Worm (Caenorhabditis elegans): ENCODE measurements around the gene R02F2.4.

DNA sequence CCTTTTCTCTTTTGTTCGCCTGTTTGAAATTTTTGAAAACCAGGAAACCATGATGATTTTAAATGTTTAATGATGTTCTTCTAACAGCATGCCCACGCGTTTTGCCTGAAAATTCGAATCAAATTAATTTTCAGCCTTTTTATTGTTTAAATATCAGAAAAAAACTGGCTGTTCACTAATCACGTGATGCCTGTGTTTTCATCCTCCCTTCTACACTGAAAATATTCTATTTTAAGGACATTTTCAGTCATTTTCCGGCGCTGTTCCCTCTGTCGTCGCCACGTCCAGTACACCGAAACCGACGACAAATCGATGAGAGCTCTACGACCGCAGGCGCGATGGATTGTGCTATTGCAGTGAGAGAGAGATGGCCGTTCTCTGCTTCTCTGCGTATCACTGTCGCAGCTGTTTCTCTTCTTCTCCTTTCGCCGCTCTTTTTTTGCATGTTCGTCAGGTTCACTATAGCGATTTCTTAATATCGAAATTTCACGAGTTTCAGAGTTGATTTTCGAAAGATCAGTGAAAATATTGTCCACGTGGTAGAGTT lies 34.3 kb upstream of the R02F2.4 start, which contains the start of gene F48E8.8:
- no peak for TF ChIP-seq him-1 (tag; optimal IDR thresholded peaks at IDR 0.05)
- TF ChIP-seq W03F9.2 (tag; optimal IDR thresholded peaks at IDR 0.05), result no peak
- TF ChIP-seq dao-5 (tag; optimal IDR thresholded peaks at IDR 0.05), result no peak
